Worm (Caenorhabditis elegans): ENCODE data around the gene B0491.6.
A peak's percentile ranks its signal among the peaks of the same experiment; 100 is the strongest.

B0491.6 gene

ce11 chrII:11305627-11306449 lies 42.3 kb downstream of the B0491.6 start, which contains the start of gene rsf-1 (continued):
- no peak for TF ChIP-seq ztf-4 (tag; optimal IDR thresholded peaks at IDR 0.05)
- no peak for TF ChIP-seq mab-9 (GFP tag; IDR thresholded peaks at IDR 0.05)
- TF ChIP-seq zag-1 (tag; optimal IDR thresholded peaks at IDR 0.05) = no peak
- TF ChIP-seq lin-35 (GFP tag; optimal IDR thresholded peaks at IDR 0.05) = peak; percentile 0 to 9
- peak; percentile 57 for TF ChIP-seq lin-14 (GFP tag; optimal IDR thresholded peaks at IDR 0.05)
- no peak for TF ChIP-seq ama-1 (optimal IDR thresholded peaks at IDR 0.05)
- TF ChIP-seq ceh-90 (tag; optimal IDR thresholded peaks at IDR 0.05) = no peak
- no peak for TF ChIP-seq pax-3 (tag; optimal IDR thresholded peaks at IDR 0.05)
- no peak for TF ChIP-seq unc-98 (GFP tag; IDR thresholded peaks at IDR 0.05)
- no peak for TF ChIP-seq fkh-4 (tag; optimal IDR thresholded peaks at IDR 0.05; ENCODE audit: borderline replicate concordance)
- TF ChIP-seq efl-1 (optimal IDR thresholded peaks at IDR 0.05) = peak; percentile 43 to 58
- peak in 1 of 2 experiments; percentile 89 for TF ChIP-seq efl-1 (GFP tag; optimal IDR thresholded peaks at IDR 0.05 in 1 of 2)
- TF ChIP-seq elt-3 (tag; optimal IDR thresholded peaks at IDR 0.05) = no peak
- no peak for TF ChIP-seq sup-37 (GFP tag; optimal IDR thresholded peaks at IDR 0.05)
- peak; percentile 14 for TF ChIP-seq snu-23 (GFP tag; optimal IDR thresholded peaks at IDR 0.05)
- no peak for TF ChIP-seq nhr-19 (GFP tag; conservative IDR thresholded peaks at IDR 0.05)
- TF ChIP-seq nhr-90 (tag; optimal IDR thresholded peaks at IDR 0.05; ENCODE audit: poor library complexity) = no peak
- no peak for TF ChIP-seq Y116A8C.19 (tag; optimal IDR thresholded peaks at IDR 0.05; ENCODE audit: borderline replicate concordance)
- no peak for TF ChIP-seq ets-5 (GFP tag; IDR thresholded peaks at IDR 0.05)
- TF ChIP-seq lir-3 (tag; optimal IDR thresholded peaks at IDR 0.05; ENCODE audit: poor library complexity) = no peak
- TF ChIP-seq lsy-2 (tag; optimal IDR thresholded peaks at IDR 0.05) = peak in 1 of 2 experiments; percentile 25
- no peak for TF ChIP-seq rnt-1 (tag; optimal IDR thresholded peaks at IDR 0.05)
- peak; percentile 53 for TF ChIP-seq unc-86 (tag; optimal IDR thresholded peaks at IDR 0.05)
- TF ChIP-seq ces-1 (GFP tag; optimal IDR thresholded peaks at IDR 0.05) = no peak
- TF ChIP-seq nhr-85 (tag) = peak; percentile 31
- peak; percentile 13; the same call in 1 of the 2 replicates for TF ChIP-seq ceh-88 (GFP tag; IDR thresholded peaks at IDR 0.05)
- TF ChIP-seq hpl-2 (GFP tag; optimal IDR thresholded peaks at IDR 0.05) = no peak
- TF ChIP-seq nhr-20 (tag; optimal IDR thresholded peaks at IDR 0.05) = peak; percentile 10
- TF ChIP-seq nhr-11 (tag; optimal IDR thresholded peaks at IDR 0.05) = no peak
- no peak for TF ChIP-seq egl-13 (tag; optimal IDR thresholded peaks at IDR 0.05)
- TF ChIP-seq unc-130 (tag; optimal IDR thresholded peaks at IDR 0.05) = no peak
- TF ChIP-seq blmp-1 (tag; optimal IDR thresholded peaks at IDR 0.05) = no peak
- TF ChIP-seq swsn-7 (tag; optimal IDR thresholded peaks at IDR 0.05) = peak; percentile 25
- TF ChIP-seq sptf-1 (tag; optimal IDR thresholded peaks at IDR 0.05) = no peak
- no peak for TF ChIP-seq sox-4 (tag; optimal IDR thresholded peaks at IDR 0.05)
- no peak for TF ChIP-seq efl-3 (GFP tag; optimal IDR thresholded peaks at IDR 0.05)
- TF ChIP-seq skn-1 (tag; optimal IDR thresholded peaks at IDR 0.05) = peak; percentile 24
- TF ChIP-seq C34B4.2 (tag; optimal IDR thresholded peaks at IDR 0.05) = no peak
- no peak for TF ChIP-seq hlh-4 (tag; optimal IDR thresholded peaks at IDR 0.05)
- no peak for TF ChIP-seq ztf-11 (tag; optimal IDR thresholded peaks at IDR 0.05)
- no peak for TF ChIP-seq lin-13 (GFP tag; optimal IDR thresholded peaks at IDR 0.05)
- no peak for TF ChIP-seq lin-15B (tag; optimal IDR thresholded peaks at IDR 0.05)
- TF ChIP-seq hlh-17 (GFP tag; optimal IDR thresholded peaks at IDR 0.05; ENCODE audit: borderline replicate concordance) = no peak
- no peak for TF ChIP-seq fkh-8 (tag; optimal IDR thresholded peaks at IDR 0.05)
